Worm (Caenorhabditis elegans) whole organism, L4 larva: ENCODE measurements around the gene srx-60.

ENCODE experiments used
- D1046.2 ChIP-seq: fragments of 200-800 bp; sonication (Bioruptor generic); IDR thresholded peaks from 2 replicates; pipeline ENCODE4 v1.3.6; 2022; ENCODE audit warnings: missing genetic modification characterization, missing compliant biosample characterization
- T20F7.1 ChIP-seq: fragments of 200-800 bp; sonication (Bioruptor generic); optimal IDR thresholded peaks from 2 replicates; lab custom pipeline; 2018; ENCODE audit warnings: mild to moderate bottlenecking, missing genetic modification characterization, missing compliant biosample characterization
- Y105C5A.15 ChIP-seq: fragments of 200-800 bp; sonication (Bioruptor generic); IDR thresholded peaks from 2 replicates; pipeline ENCODE4 v1.3.6; 2022; ENCODE audit warnings: missing genetic modification characterization, missing compliant biosample characterization
- Y75B8A.6 ChIP-seq: fragments of 200-800 bp; sonication (Bioruptor generic); IDR thresholded peaks from 2 replicates; pipeline ENCODE4 v1.3.6; 2022; ENCODE audit warnings: missing genetic modification reagents, missing genetic modification characterization, missing compliant biosample characterization
- ZK337.2 ChIP-seq: fragments of 200-800 bp; sonication (Bioruptor generic); IDR thresholded peaks from 2 replicates; pipeline ENCODE4 v1.3.6; 2022; ENCODE audit warnings: missing genetic modification reagents, missing genetic modification characterization, missing compliant biosample characterization
- aha-1 ChIP-seq: fragments of 150-350 bp; peaks from one replicate; lab custom pipeline; 2014; ENCODE audit warnings: missing biosample characterization, missing genetic modification characterization
- ceh-62 ChIP-seq: sonication (generic microtip); optimal IDR thresholded peaks from 2 replicates; lab custom pipeline; 2017; ENCODE audit warnings: missing biosample characterization, missing genetic modification characterization
- ceh-82 ChIP-seq: sonication (generic microtip); optimal IDR thresholded peaks from 2 replicates; lab custom pipeline; 2017; ENCODE audit warnings: missing biosample characterization, missing genetic modification characterization
- ctbp-1 ChIP-seq: fragments of 200-800 bp; sonication (Bioruptor generic); IDR thresholded peaks from 2 replicates; pipeline ENCODE4 v1.3.6; 2022; ENCODE audit warnings: missing genetic modification reagents, missing genetic modification characterization, missing compliant biosample characterization
- daf-12 ChIP-seq: fragments of 150-350 bp; optimal IDR thresholded peaks from 2 replicates; lab custom pipeline; 2014; ENCODE audit warnings: missing biosample characterization, missing genetic modification reagents, missing genetic modification characterization
- daf-16 ChIP-seq, 3 experiments: sonication (generic microtip); optimal IDR thresholded peaks; 2 replicates each; lab custom pipeline; 2016 to 2017; ENCODE audit warnings: missing genetic modification characterization in 3 of 3, missing genetic modification reagents in 3 of 3, mild to moderate bottlenecking in 2 of 3, missing compliant biosample characterization in 2 of 3, missing biosample characterization in 1 of 3, moderate library complexity in 1 of 3
- daf-8 ChIP-seq: fragments of 200-800 bp; sonication (Bioruptor generic); IDR thresholded peaks from 2 replicates; pipeline ENCODE4 v1.3.6; 2022; ENCODE audit warnings: missing genetic modification characterization, missing compliant biosample characterization
- dmd-6 ChIP-seq: fragments of 200-800 bp; sonication (Bioruptor generic); IDR thresholded peaks from 2 replicates; pipeline ENCODE4 v1.3.6; 2022; ENCODE audit warnings: missing genetic modification reagents, missing genetic modification characterization, missing compliant biosample characterization
- dmd-8 ChIP-seq: fragments of 200-800 bp; sonication (Bioruptor generic); IDR thresholded peaks from 2 replicates; pipeline ENCODE4 v1.3.6; 2022; ENCODE audit warnings: missing genetic modification characterization, missing compliant biosample characterization
- dmd-9 ChIP-seq: fragments of 200-800 bp; sonication (Bioruptor generic); IDR thresholded peaks from 2 replicates; pipeline ENCODE4 v1.3.6; 2022; ENCODE audit warnings: missing genetic modification reagents, missing genetic modification characterization, missing compliant biosample characterization
- dve-1 ChIP-seq: sonication (generic microtip); optimal IDR thresholded peaks from 2 replicates; lab custom pipeline; 2017; ENCODE audit warnings: antibody characterized with exemption, mild to moderate bottlenecking, missing genetic modification characterization, missing compliant biosample characterization; ENCODE audit not compliant: insufficient read depth
- fkh-10 ChIP-seq: fragments of 150-350 bp; optimal IDR thresholded peaks from 2 replicates; lab custom pipeline; 2014; ENCODE audit warnings: missing biosample characterization, missing genetic modification reagents, missing genetic modification characterization
- gei-8 ChIP-seq: fragments of 200-800 bp; sonication (Bioruptor generic); optimal IDR thresholded peaks from 2 replicates; lab custom pipeline; 2018; ENCODE audit warnings: mild to moderate bottlenecking, missing genetic modification characterization, missing compliant biosample characterization
- hlh-30 ChIP-seq: sonication (generic microtip); optimal IDR thresholded peaks from 2 replicates; lab custom pipeline; 2017; ENCODE audit warnings: antibody characterized with exemption, mild to moderate bottlenecking, missing genetic modification characterization, missing compliant biosample characterization; ENCODE audit not compliant: insufficient read depth
- hmg-1.1 ChIP-seq: fragments of 200-800 bp; sonication (Bioruptor generic); IDR thresholded peaks from 2 replicates; pipeline ENCODE4 v1.3.6; 2022; ENCODE audit warnings: missing genetic modification reagents, missing genetic modification characterization, missing compliant biosample characterization
- lin-39 ChIP-seq: fragments of 150-350 bp; optimal IDR thresholded peaks from 2 replicates; lab custom pipeline; 2014; ENCODE audit warnings: missing biosample characterization, missing genetic modification reagents, missing genetic modification characterization
- lir-3 ChIP-seq: sonication (generic microtip); optimal IDR thresholded peaks from 2 replicates; lab custom pipeline; 2016; ENCODE audit warnings: mild to moderate bottlenecking, missing genetic modification characterization, missing compliant biosample characterization
- mxl-3 ChIP-seq: fragments of 200-800 bp; sonication (Bioruptor generic); optimal IDR thresholded peaks from 2 replicates; lab custom pipeline; 2018; ENCODE audit warnings: mild to moderate bottlenecking, missing genetic modification characterization, missing compliant biosample characterization
- nhr-10 ChIP-seq: fragments of 150-350 bp; optimal IDR thresholded peaks from 2 replicates; lab custom pipeline; 2014; ENCODE audit warnings: missing biosample characterization, missing genetic modification characterization
- nhr-111 ChIP-seq: fragments of 200-800 bp; sonication (Bioruptor generic); optimal IDR thresholded peaks from 2 replicates; lab custom pipeline; 2018; ENCODE audit warnings: mild to moderate bottlenecking, missing genetic modification characterization, missing compliant biosample characterization
- nhr-28 ChIP-seq: fragments of 150-350 bp; optimal IDR thresholded peaks from 2 replicates; lab custom pipeline; 2014; ENCODE audit warnings: missing biosample characterization, missing genetic modification characterization
- php-3 ChIP-seq: fragments of 200-800 bp; sonication (Bioruptor generic); IDR thresholded peaks from 2 replicates; pipeline ENCODE4 v1.3.6; 2022; ENCODE audit warnings: missing genetic modification reagents, missing genetic modification characterization, missing compliant biosample characterization
- pqm-1 ChIP-seq: sonication (generic microtip); optimal IDR thresholded peaks from 2 replicates; lab custom pipeline; 2017; ENCODE audit warnings: missing biosample characterization, missing genetic modification characterization
- saeg-2 ChIP-seq: fragments of 200-800 bp; sonication (Bioruptor generic); IDR thresholded peaks from 2 replicates; pipeline ENCODE4 v1.3.6; 2022; ENCODE audit warnings: missing genetic modification reagents, missing genetic modification characterization, missing compliant biosample characterization
- skn-1 ChIP-seq: fragments of 150-350 bp; optimal IDR thresholded peaks from 2 replicates; lab custom pipeline; 2014; ENCODE audit warnings: missing biosample characterization, missing genetic modification characterization
- snpc-4 ChIP-seq: fragments of 150-350 bp; optimal IDR thresholded peaks from 2 replicates; lab custom pipeline; 2014; ENCODE audit warnings: missing biosample characterization, missing genetic modification characterization
- unc-39 ChIP-seq: sonication (generic microtip); optimal IDR thresholded peaks from 2 replicates; lab custom pipeline; 2017; ENCODE audit warnings: missing biosample characterization, missing genetic modification characterization
- unc-62 ChIP-seq, 3 experiments: fragments of 150-350 bp in 1 of 3; sonication (generic microtip); optimal IDR thresholded peaks in 2 of 3; peaks in 1 of 3; 1 replicate in 1 of 3; 2 replicates in 2 of 3; lab custom pipeline; 2014 to 2017; ENCODE audit warnings: missing biosample characterization in 3 of 3, missing genetic modification characterization in 3 of 3, missing genetic modification reagents in 3 of 3, missing genotype in 1 of 3
- zip-11 ChIP-seq: fragments of 200-800 bp; sonication (Bioruptor generic); IDR thresholded peaks from 2 replicates; pipeline ENCODE4 v1.3.6; 2022; ENCODE audit warnings: missing genetic modification characterization, missing compliant biosample characterization
- zip-2 ChIP-seq: fragments of 150-350 bp; optimal IDR thresholded peaks from 2 replicates; lab custom pipeline; 2014; ENCODE audit warnings: missing biosample characterization, missing genetic modification characterization

The srx-60 gene

ce11 chrV:7389771-7390170 is 10.9 kb upstream of the srx-60 start, which contains the start of gene C02H6.1 (continued):
- TF ChIP-seq dmd-6 (GFP tag; lab: Robert Waterston, UW) (no peak), saeg-2 (GFP tag; lab: Robert Waterston, UW) (no peak), hlh-30 (tag; lab: Kevin White, UChicago) (no peak), gei-8 (GFP tag; lab: Kevin White, UChicago) (no peak)

- TF ChIP-seq Y75B8A.6 (GFP tag; lab: Robert Waterston, UW) = no peak
- TF ChIP-seq unc-62 (GFP tag; optimal IDR thresholded peaks at IDR 0.05 in 1 of 2; lab: Kevin White, UChicago) = no peak
- TF ChIP-seq unc-62 (tag; optimal IDR thresholded peaks at IDR 0.05; lab: Kevin White, UChicago) = no peak
- TF ChIP-seq nhr-28 (tag; lab: Kevin White, UChicago) = peak; percentile 26
- TF ChIP-seq ceh-82 (tag; lab: Kevin White, UChicago) = no peak
- TF ChIP-seq nhr-111 (GFP tag; lab: Kevin White, UChicago) = no peak
- TF ChIP-seq pqm-1 (tag; lab: Kevin White, UChicago) = peak; percentile 77
- no peak for TF ChIP-seq daf-16 (GFP tag; optimal IDR thresholded peaks at IDR 0.05; lab: Kevin White, UChicago)
- TF ChIP-seq daf-16 (tag; optimal IDR thresholded peaks at IDR 0.05; lab: Kevin White, UChicago) = peak; percentile 59
- peak; percentile 24 for TF ChIP-seq dve-1
- TF ChIP-seq, all 104 proteins: peak for 4
Measured at ce11 chrV:7391933-7392332, 8.8 kb upstream of the srx-60 start, which contains the start of gene fbxa-105. TSS of gene fbxa-105 (minus strand) at chrV:7392029.

- no peak for TF ChIP-seq skn-1 (tag; lab: Kevin White, UChicago)
- no peak for TF ChIP-seq pqm-1 (tag; lab: Kevin White, UChicago)
- peak in 1 of 2 experiments; percentile 2 for TF ChIP-seq unc-62 (GFP tag; optimal IDR thresholded peaks at IDR 0.05 in 1 of 2; lab: Kevin White, UChicago)
- TF ChIP-seq unc-62 (tag; optimal IDR thresholded peaks at IDR 0.05; lab: Kevin White, UChicago) = no peak
Measured at ce11 chrV:7395359-7395758, 5.3 kb upstream of the srx-60 start, which contains the start of gene srx-9. TSS of gene srx-9 (minus strand) at chrV:7395459.

ce11 chrV:7399202-7399601 is 1.5 kb upstream of the srx-60 start, which contains the start of gene gst-41:
TSS of gene gst-41 (minus strand) at chrV:7399302.
- TF ChIP-seq Y105C5A.15 (GFP tag; lab: Robert Waterston, UW) (no peak), unc-39 (tag; lab: Kevin White, UChicago) (no peak), skn-1 (tag; lab: Kevin White, UChicago) (no peak), mxl-3 (no peak), ZK337.2 (GFP tag; lab: Robert Waterston, UW) (no peak), daf-8 (no peak), php-3 (GFP tag; lab: Robert Waterston, UW) (no peak), ceh-62 (tag; lab: Kevin White, UChicago) (no peak), ctbp-1 (GFP tag; lab: Robert Waterston, UW) (no peak), snpc-4 (tag; lab: Kevin White, UChicago) (no peak), aha-1 (tag; lab: Kevin White, UChicago) (no peak), pqm-1 (tag; lab: Kevin White, UChicago) (no peak), T20F7.1 (no peak), hmg-1.1 (GFP tag; lab: Robert Waterston, UW) (no peak), dmd-8 (GFP tag; lab: Robert Waterston, UW) (no peak), dve-1 (no peak), lir-3 (tag; lab: Kevin White, UChicago) (no peak), lin-39 (tag; lab: Kevin White, UChicago) (no peak), dmd-9 (GFP tag; lab: Robert Waterston, UW) (no peak)

- no peak for TF ChIP-seq lir-3 (tag; lab: Kevin White, UChicago)
- TF ChIP-seq ctbp-1 (GFP tag; lab: Robert Waterston, UW) = no peak
- TF ChIP-seq Y105C5A.15 (GFP tag; lab: Robert Waterston, UW) = no peak
- no peak for TF ChIP-seq unc-39 (tag; lab: Kevin White, UChicago)
- TF ChIP-seq zip-11 = no peak
- TF ChIP-seq zip-2 (tag; lab: Kevin White, UChicago) = no peak
- no peak for TF ChIP-seq nhr-28 (tag; lab: Kevin White, UChicago)
- TF ChIP-seq fkh-10 (GFP tag; lab: Kevin White, UChicago) = no peak
- no peak for TF ChIP-seq D1046.2 (GFP tag; lab: Robert Waterston, UW)
- TF ChIP-seq daf-12 (tag; lab: Kevin White, UChicago) = no peak
- TF ChIP-seq nhr-10 (tag; lab: Kevin White, UChicago) = no peak
- TF ChIP-seq, all 104 proteins: peak for 0
Measured at ce11 chrV:7400095-7400494, 593 bp upstream of the srx-60 start, which contains the start of gene cnc-9. TSS of gene cnc-9 (minus strand) at chrV:7400195.
